Worm (Caenorhabditis elegans): ENCODE data around the gene rde-11.
A peak's percentile ranks its signal among the peaks of the same experiment; 100 is the strongest.

The rde-11 gene

ce11 chrIV:13082106-13082505 is 22.9 kb upstream of the rde-11 start:
- no peak for TF ChIP-seq K02D7.2 (tag; optimal IDR thresholded peaks at IDR 0.05)
- no peak for TF ChIP-seq hlh-13 (GFP tag; optimal IDR thresholded peaks at IDR 0.05)
- no peak for TF ChIP-seq Y22D7AL.16 (tag; optimal IDR thresholded peaks at IDR 0.05)
- TF ChIP-seq madf-2 (tag; optimal IDR thresholded peaks at IDR 0.05): no peak
- no peak for TF ChIP-seq nhr-11 (tag; optimal IDR thresholded peaks at IDR 0.05)

ce11 chrIV:13082836-13083763 is 21.9 kb upstream of the rde-11 start:
- no peak for TF ChIP-seq sox-4 (tag; optimal IDR thresholded peaks at IDR 0.05)
- TF ChIP-seq hlh-8 (tag; optimal IDR thresholded peaks at IDR 0.05): no peak
- TF ChIP-seq tbx-7 (tag; optimal IDR thresholded peaks at IDR 0.05): no peak
- no peak for TF ChIP-seq hlh-30 (tag; optimal IDR thresholded peaks at IDR 0.05; ENCODE audit: insufficient read depth)
- TF ChIP-seq elt-2 (tag; optimal IDR thresholded peaks at IDR 0.05): no peak
- no peak for TF ChIP-seq pros-1 (tag; optimal IDR thresholded peaks at IDR 0.05)
- TF ChIP-seq zip-5 (tag; optimal IDR thresholded peaks at IDR 0.05): no peak
- no peak for TF ChIP-seq ceh-31 (tag; optimal IDR thresholded peaks at IDR 0.05)
- no peak for TF ChIP-seq lin-11 (tag; optimal IDR thresholded peaks at IDR 0.05)

ce11 chrIV:13085675-13086074 is 19.3 kb upstream of the rde-11 start:
- TF ChIP-seq rnt-1 (tag; optimal IDR thresholded peaks at IDR 0.05): no peak

ce11 chrIV:13086705-13087104 is 18.3 kb upstream of the rde-11 start, which contains the start of gene spin-2:
spin-2 (plus strand) TSS chrIV:13087005.
- TF ChIP-seq ceh-18 (tag; optimal IDR thresholded peaks at IDR 0.05): no peak
- TF ChIP-seq tbx-2 (tag; optimal IDR thresholded peaks at IDR 0.05): no peak
- no peak for TF ChIP-seq K02D7.2 (tag; optimal IDR thresholded peaks at IDR 0.05)
- no peak for TF ChIP-seq hlh-8 (tag; optimal IDR thresholded peaks at IDR 0.05)
- TF ChIP-seq hlh-6 (tag; optimal IDR thresholded peaks at IDR 0.05): no peak

ce11 chrIV:13089671-13090242 is 15.2 kb upstream of the rde-11 start:
- TF ChIP-seq nhr-11 (tag; optimal IDR thresholded peaks at IDR 0.05) (no peak), pha-2 (tag; optimal IDR thresholded peaks at IDR 0.05) (no peak), ceh-48 (tag; optimal IDR thresholded peaks at IDR 0.05) (no peak), K02D7.2 (tag; optimal IDR thresholded peaks at IDR 0.05) (no peak), tbx-7 (tag; optimal IDR thresholded peaks at IDR 0.05) (no peak), hlh-15 (tag; optimal IDR thresholded peaks at IDR 0.05) (no peak), gmeb-2 (tag; optimal IDR thresholded peaks at IDR 0.05) (no peak), C38D4.7 (GFP tag; optimal IDR thresholded peaks at IDR 0.05) (no peak), sdc-2 (tag; optimal IDR thresholded peaks at IDR 0.05) (no peak), pqm-1 (tag; optimal IDR thresholded peaks at IDR 0.05) (no peak), lim-6 (tag; optimal IDR thresholded peaks at IDR 0.05) (no peak), hlh-6 (tag; optimal IDR thresholded peaks at IDR 0.05) (peak; percentile 21), C08G9.2 (tag; optimal IDR thresholded peaks at IDR 0.05) (peak; percentile 35), pat-9 (tag; optimal IDR thresholded peaks at IDR 0.05) (no peak)

- TF ChIP-seq hlh-13 (GFP tag; optimal IDR thresholded peaks at IDR 0.05) (no peak), hlh-8 (tag; optimal IDR thresholded peaks at IDR 0.05) (no peak), sox-4 (tag; optimal IDR thresholded peaks at IDR 0.05) (no peak), npax-4 (tag; optimal IDR thresholded peaks at IDR 0.05) (no peak), zip-5 (tag; optimal IDR thresholded peaks at IDR 0.05) (no peak), lin-11 (tag; optimal IDR thresholded peaks at IDR 0.05) (no peak), sox-2 (GFP tag; IDR thresholded peaks at IDR 0.05) (no peak), ceh-6 (GFP tag; optimal IDR thresholded peaks at IDR 0.05) (no peak), ztf-16 (tag; optimal IDR thresholded peaks at IDR 0.05) (no peak), fkh-10 (GFP tag; optimal IDR thresholded peaks at IDR 0.05) (no peak), syd-9 (tag; optimal IDR thresholded peaks at IDR 0.05) (no peak)
These were observed 14.0 kb upstream of the rde-11 start, which contains the start of gene col-132 for ce11 chrIV:13090967-13091366. col-132 (minus strand) TSS chrIV:13091067.

Measured in whole organism, late embryonic.